Worm (Caenorhabditis elegans) whole organism, L2 larva: ENCODE measurements around the gene Y97E10C.1.

ENCODE experiments used
- C34F6.9 ChIP-seq: fragments of 150-350 bp; optimal IDR thresholded peaks from 2 replicates; lab custom pipeline; 2014; ENCODE audit warnings: missing biosample characterization, missing genetic modification characterization
- F13H6.1 ChIP-seq: sonication (generic microtip); optimal IDR thresholded peaks from 2 replicates; lab custom pipeline; 2016; ENCODE audit warnings: missing genetic modification characterization, missing compliant biosample characterization
- R02D3.7 ChIP-seq: fragments of 150-350 bp; optimal IDR thresholded peaks from 2 replicates; lab custom pipeline; 2014; ENCODE audit warnings: missing biosample characterization, missing genetic modification characterization
- Y55F3AM.14 ChIP-seq: fragments of 200-800 bp; sonication (Bioruptor generic); optimal IDR thresholded peaks from 2 replicates; lab custom pipeline; 2018; ENCODE audit warnings: mild to moderate bottlenecking, missing genetic modification characterization, missing compliant biosample characterization
- ZK546.5 ChIP-seq: sonication (generic microtip); optimal IDR thresholded peaks from 2 replicates; lab custom pipeline; 2017; ENCODE audit warnings: missing biosample characterization, missing genetic modification characterization
- alr-1 ChIP-seq: fragments of 150-350 bp; optimal IDR thresholded peaks from 2 replicates; lab custom pipeline; 2014; ENCODE audit warnings: missing biosample characterization, missing genetic modification characterization
- aly-2 ChIP-seq: fragments of 150-350 bp; optimal IDR thresholded peaks from 2 replicates; lab custom pipeline; 2014; ENCODE audit warnings: missing biosample characterization, missing genetic modification characterization
- ama-1 ChIP-seq: fragments of 150-350 bp; optimal IDR thresholded peaks from 2 replicates; lab custom pipeline; 2018; ENCODE audit warnings: inconsistent platforms
- blmp-1 ChIP-seq: sonication (generic microtip); optimal IDR thresholded peaks from 2 replicates; lab custom pipeline; 2017; ENCODE audit warnings: missing genetic modification characterization, mild to moderate bottlenecking, missing compliant biosample characterization, antibody characterized with exemption, moderate library complexity; ENCODE audit not compliant: insufficient read depth
- ceh-16 ChIP-seq: fragments of 150-350 bp; optimal IDR thresholded peaks from 2 replicates; lab custom pipeline; 2014; ENCODE audit warnings: missing biosample characterization, missing genetic modification characterization
- ceh-82 ChIP-seq: fragments of 150-350 bp; optimal IDR thresholded peaks from 2 replicates; lab custom pipeline; 2014; ENCODE audit warnings: missing biosample characterization, missing genetic modification characterization
- crh-2 ChIP-seq: sonication (generic microtip); optimal IDR thresholded peaks from 2 replicates; lab custom pipeline; 2017; ENCODE audit warnings: missing biosample characterization, missing genetic modification characterization
- dmd-4 ChIP-seq: sonication (generic microtip); optimal IDR thresholded peaks from 2 replicates; lab custom pipeline; 2017; ENCODE audit warnings: missing biosample characterization, missing genetic modification characterization
- egl-27 ChIP-seq: sonication (generic microtip); optimal IDR thresholded peaks from 3 replicates; lab custom pipeline; 2017; ENCODE audit warnings: missing biosample characterization, missing genetic modification reagents, missing genetic modification characterization
- elt-1 ChIP-seq: fragments of 150-350 bp; optimal IDR thresholded peaks from 2 replicates; lab custom pipeline; 2014; ENCODE audit warnings: missing biosample characterization, missing genetic modification characterization
- elt-3 ChIP-seq: sonication (generic microtip); optimal IDR thresholded peaks from 2 replicates; lab custom pipeline; 2017; ENCODE audit warnings: missing biosample characterization, missing genetic modification characterization
- fos-1 ChIP-seq: fragments of 150-350 bp; optimal IDR thresholded peaks from 2 replicates; lab custom pipeline; 2014; ENCODE audit warnings: missing biosample characterization, missing genetic modification characterization
- gmeb-1 ChIP-seq: fragments of 150-350 bp; optimal IDR thresholded peaks from 2 replicates; lab custom pipeline; 2014; ENCODE audit warnings: missing biosample characterization, missing genetic modification characterization
- lin-11 ChIP-seq: fragments of 150-350 bp; sonication (generic microtip); optimal IDR thresholded peaks from 2 replicates; lab custom pipeline; 2014; ENCODE audit warnings: missing biosample characterization, missing genetic modification characterization, inconsistent platforms, mixed read lengths
- lin-13 ChIP-seq: fragments of 150-350 bp; optimal IDR thresholded peaks from 2 replicates; lab custom pipeline; 2014; ENCODE audit warnings: missing biosample characterization, missing genetic modification reagents, missing genetic modification characterization
- lin-39 ChIP-seq: fragments of 150-350 bp; optimal IDR thresholded peaks from 2 replicates; lab custom pipeline; 2014; ENCODE audit warnings: missing biosample characterization, missing genetic modification reagents, missing genetic modification characterization
- lsy-2 ChIP-seq, 2 experiments: fragments of 150-350 bp in 1 of 2; sonication (generic microtip) in 1 of 2; optimal IDR thresholded peaks; 2 replicates each; lab custom pipeline; 2014 to 2017; ENCODE audit warnings: missing biosample characterization in 2 of 2, missing genetic modification characterization in 2 of 2
- mab-5 ChIP-seq: fragments of 150-350 bp; optimal IDR thresholded peaks from 2 replicates; lab custom pipeline; 2014; ENCODE audit warnings: missing biosample characterization, missing genetic modification characterization
- mbf-1 ChIP-seq: sonication (generic microtip); optimal IDR thresholded peaks from 2 replicates; lab custom pipeline; 2017; ENCODE audit warnings: missing biosample characterization, missing genetic modification characterization
- mdl-1 ChIP-seq, 2 experiments: fragments of 150-350 bp in 1 of 2; sonication (generic microtip) in 1 of 2; optimal IDR thresholded peaks; 2 replicates each; lab custom pipeline; 2017; ENCODE audit warnings: missing biosample characterization in 2 of 2, missing genetic modification characterization in 2 of 2
- nhr-10 ChIP-seq: sonication (generic microtip); optimal IDR thresholded peaks from 2 replicates; lab custom pipeline; 2017; ENCODE audit warnings: missing biosample characterization, missing genetic modification characterization
- nhr-11 ChIP-seq: fragments of 150-350 bp; optimal IDR thresholded peaks from 2 replicates; lab custom pipeline; 2014; ENCODE audit warnings: missing biosample characterization, missing genetic modification characterization
- nhr-12 ChIP-seq: fragments of 150-350 bp; optimal IDR thresholded peaks from 2 replicates; lab custom pipeline; 2014; ENCODE audit warnings: missing biosample characterization, missing genetic modification characterization
- nhr-129 ChIP-seq: fragments of 150-350 bp; optimal IDR thresholded peaks from 2 replicates; lab custom pipeline; 2014; ENCODE audit warnings: missing biosample characterization, missing genetic modification characterization
- nhr-21 ChIP-seq: fragments of 150-350 bp; optimal IDR thresholded peaks from 2 replicates; lab custom pipeline; 2014; ENCODE audit warnings: missing biosample characterization, missing genetic modification characterization
- nhr-23 ChIP-seq: fragments of 150-350 bp; optimal IDR thresholded peaks from 2 replicates; lab custom pipeline; 2014; ENCODE audit warnings: missing biosample characterization, missing genetic modification reagents, missing genetic modification characterization
- nhr-237 ChIP-seq: fragments of 150-350 bp; optimal IDR thresholded peaks from 2 replicates; lab custom pipeline; 2014; ENCODE audit warnings: missing biosample characterization, missing genetic modification characterization
- nhr-6 ChIP-seq: fragments of 150-350 bp; optimal IDR thresholded peaks from 2 replicates; lab custom pipeline; 2014; ENCODE audit warnings: missing biosample characterization, missing genetic modification characterization
- peb-1 ChIP-seq: fragments of 150-350 bp; optimal IDR thresholded peaks from 2 replicates; lab custom pipeline; 2014; ENCODE audit warnings: missing biosample characterization, missing genetic modification characterization
- sem-4 ChIP-seq: fragments of 150-350 bp; optimal IDR thresholded peaks from 2 replicates; lab custom pipeline; 2014; ENCODE audit warnings: missing biosample characterization, missing genetic modification reagents, missing genetic modification characterization
- skn-1 ChIP-seq: sonication (generic microtip); optimal IDR thresholded peaks from 2 replicates; lab custom pipeline; 2017; ENCODE audit warnings: missing biosample characterization, missing genetic modification characterization
- sma-3 ChIP-seq: sonication (generic microtip); optimal IDR thresholded peaks from 2 replicates; lab custom pipeline; 2016; ENCODE audit warnings: missing genetic modification reagents, missing genetic modification characterization, missing compliant biosample characterization
- sma-9 ChIP-seq, 2 experiments: fragments of 150-350 bp in 1 of 2; sonication (generic microtip) in 1 of 2; optimal IDR thresholded peaks; 2 replicates each; lab custom pipeline; 2014 to 2016; ENCODE audit warnings: missing genetic modification characterization in 2 of 2, mild to moderate bottlenecking in 1 of 2, missing biosample characterization in 1 of 2, missing compliant biosample characterization in 1 of 2, missing genetic modification reagents in 1 of 2, moderate library complexity in 1 of 2
- snpc-4 ChIP-seq: fragments of 150-350 bp; optimal IDR thresholded peaks from 2 replicates; lab custom pipeline; 2014; ENCODE audit warnings: missing biosample characterization, missing genetic modification characterization
- unc-39 ChIP-seq: fragments of 150-350 bp; optimal IDR thresholded peaks from 2 replicates; lab custom pipeline; 2014; ENCODE audit warnings: missing biosample characterization, missing genetic modification characterization
- unc-55 ChIP-seq: fragments of 150-350 bp; sonication (generic microtip); optimal IDR thresholded peaks from 3 replicates; lab custom pipeline; 2014; ENCODE audit warnings: missing biosample characterization, missing genetic modification reagents, missing genetic modification characterization
- unc-62 ChIP-seq: fragments of 150-350 bp; optimal IDR thresholded peaks from 2 replicates; lab custom pipeline; 2014; ENCODE audit warnings: missing biosample characterization, missing genetic modification reagents, missing genetic modification characterization
- zag-1 ChIP-seq: fragments of 150-350 bp; optimal IDR thresholded peaks from 2 replicates; lab custom pipeline; 2014; ENCODE audit warnings: missing biosample characterization, missing genetic modification characterization
- ztf-1 ChIP-seq: fragments of 200-800 bp; sonication (Bioruptor generic); conservative IDR thresholded peaks from 2 replicates; pipeline ENCODE4 v1.3.6; 2022; ENCODE audit warnings: missing genetic modification characterization, missing compliant biosample characterization
- ztf-4 ChIP-seq: fragments of 150-350 bp; optimal IDR thresholded peaks from 2 replicates; lab custom pipeline; 2014; ENCODE audit warnings: missing biosample characterization, missing genetic modification characterization

Y97E10C.1 gene

DNA sequence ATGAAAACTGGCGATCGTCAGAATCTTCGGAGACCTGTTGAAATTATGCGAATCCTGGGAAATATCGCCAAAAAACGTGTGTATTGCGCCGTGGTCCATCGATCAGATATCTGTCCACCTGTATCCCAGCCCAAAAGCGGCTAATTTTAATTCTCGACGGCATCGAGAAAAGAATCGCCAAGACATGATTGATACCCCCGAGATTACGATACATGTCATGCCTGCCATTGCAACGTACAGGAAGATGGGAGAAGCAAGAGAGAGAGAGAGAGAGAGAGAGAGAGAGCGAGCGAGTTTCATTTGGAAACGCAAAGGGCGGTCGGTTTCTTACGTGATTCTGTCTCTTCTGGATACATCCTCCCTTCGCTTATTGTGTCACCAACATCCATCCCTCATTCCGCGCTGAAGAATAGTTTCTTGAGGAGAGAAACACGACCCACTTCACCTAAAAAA lies 45.5 kb downstream of the Y97E10C.1 start, which contains the start of gene grl-10:
Gene grl-10, plus strand, starts transcription at position 403 of the 453 bp plus-strand sequence.
- TF ChIP-seq mab-5 (tag; lab: Kevin White, UChicago) (no peak), nhr-21 (peak; percentile 78)

DNA sequence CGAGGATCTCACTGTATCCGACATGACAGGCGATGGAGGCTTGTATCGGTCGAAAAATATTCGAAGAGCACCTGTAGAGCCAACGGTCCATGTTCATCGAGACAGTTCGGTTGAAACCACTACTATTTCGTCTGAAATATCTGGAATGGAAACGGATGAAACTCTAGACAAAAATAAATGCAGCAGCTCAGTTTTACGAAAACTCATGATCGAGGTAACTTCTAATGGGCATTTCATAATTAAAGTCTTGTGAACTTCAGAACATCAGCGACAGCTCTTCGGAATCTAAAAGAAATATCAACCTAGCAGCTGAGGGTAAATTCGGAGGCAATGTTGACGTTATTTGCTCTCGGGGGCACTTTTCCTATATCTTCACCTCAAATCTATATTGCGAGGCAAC lies 46.5 kb downstream of the Y97E10C.1 start:
- TF ChIP-seq ama-1 (lab: Kevin White, UChicago) (no peak), nhr-129 (tag; lab: Kevin White, UChicago) (no peak), elt-1 (tag; lab: Kevin White, UChicago) (no peak), dmd-4 (tag; lab: Kevin White, UChicago) (no peak), ZK546.5 (tag; lab: Kevin White, UChicago) (no peak), sem-4 (tag; lab: Kevin White, UChicago) (no peak), ceh-82 (tag; lab: Kevin White, UChicago) (no peak), snpc-4 (tag; lab: Kevin White, UChicago) (no peak), mdl-1 (tag; optimal IDR thresholded peaks at IDR 0.05; lab: Kevin White, UChicago) (no peak), egl-27 (tag; lab: Kevin White, UChicago) (no peak), elt-3 (no peak), nhr-10 (tag; lab: Kevin White, UChicago) (no peak), nhr-11 (tag; lab: Kevin White, UChicago) (no peak), Y55F3AM.14 (GFP tag; lab: Kevin White, UChicago) (no peak), peb-1 (tag; lab: Kevin White, UChicago) (no peak), sma-3 (no peak), C34F6.9 (tag; lab: Kevin White, UChicago) (no peak), F13H6.1 (tag; lab: Kevin White, UChicago) (no peak), lsy-2 (tag; optimal IDR thresholded peaks at IDR 0.05; lab: Kevin White, UChicago) (no peak)

DNA sequence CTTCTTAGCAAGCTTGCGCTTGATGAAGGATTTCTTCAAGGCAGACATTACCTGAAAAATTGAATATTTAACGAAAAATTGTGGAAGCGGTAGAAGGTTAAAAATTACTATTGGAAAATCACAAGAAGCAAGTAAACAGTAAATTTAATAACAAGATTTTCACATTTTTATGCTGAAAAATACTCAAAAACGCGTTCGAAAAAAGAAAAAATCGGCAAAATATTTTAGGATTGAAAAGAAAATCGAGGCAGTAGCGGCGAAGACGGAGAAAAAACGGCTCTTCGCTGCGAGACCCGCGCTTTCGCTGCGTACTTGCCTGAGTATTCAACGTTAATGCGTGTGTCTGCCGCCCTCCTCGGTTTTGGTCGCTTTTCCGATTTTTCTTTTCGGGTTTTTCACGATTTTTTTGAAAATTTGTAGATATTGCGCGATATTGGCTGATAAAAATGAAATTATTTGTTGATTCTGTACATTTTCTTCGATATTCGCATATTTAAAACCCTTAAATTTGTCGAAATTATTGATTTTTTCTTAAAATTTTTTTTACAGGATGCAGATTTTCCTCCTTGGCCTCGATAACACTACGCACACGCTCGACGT lies 47.5 kb downstream of the Y97E10C.1 start, which contains the start of the genes rpl-39 and rps-30:
Gene rpl-39, minus strand, starts transcription at position 51 of the 600 bp plus-strand sequence.
Gene rps-30, plus strand, starts transcription at position 550 of the 600 bp plus-strand sequence.
- no peak for TF ChIP-seq nhr-12 (tag; lab: Kevin White, UChicago)
- peak; percentile 48 for TF ChIP-seq ZK546.5 (tag; lab: Kevin White, UChicago)
- peak; percentile 81 for TF ChIP-seq lin-11 (tag; lab: Kevin White, UChicago)
- peak; percentile 68 to 92 for TF ChIP-seq lsy-2 (tag; optimal IDR thresholded peaks at IDR 0.05; lab: Kevin White, UChicago)
- no peak for TF ChIP-seq nhr-11 (tag; lab: Kevin White, UChicago)
- no peak for TF ChIP-seq mdl-1 (tag; optimal IDR thresholded peaks at IDR 0.05; lab: Kevin White, UChicago)
- peak; percentile 88 for TF ChIP-seq nhr-129 (tag; lab: Kevin White, UChicago)
- no peak for TF ChIP-seq elt-3
- TF ChIP-seq F13H6.1 (tag; lab: Kevin White, UChicago): peak; percentile 75
- peak; percentile 78 for TF ChIP-seq lin-13
- TF ChIP-seq ceh-82 (tag; lab: Kevin White, UChicago): peak; percentile 56
- TF ChIP-seq lin-39: no peak
- TF ChIP-seq unc-62 (GFP tag; lab: Kevin White, UChicago): no peak
- no peak for TF ChIP-seq nhr-6 (tag; lab: Kevin White, UChicago)
- TF ChIP-seq crh-2 (tag; lab: Kevin White, UChicago): peak; percentile 83
- TF ChIP-seq fos-1 (tag; lab: Kevin White, UChicago): peak; percentile 73
- TF ChIP-seq aly-2 (tag; lab: Kevin White, UChicago): no peak
- peak; percentile 59 for TF ChIP-seq R02D3.7 (tag; lab: Kevin White, UChicago)
- TF ChIP-seq sma-3: peak; percentile 69
- no peak for TF ChIP-seq Y55F3AM.14 (GFP tag; lab: Kevin White, UChicago)
- no peak for TF ChIP-seq ztf-1 (GFP tag; lab: Robert Waterston, UW)
- TF ChIP-seq ztf-4 (tag; lab: Kevin White, UChicago): no peak
- TF ChIP-seq snpc-4 (tag; lab: Kevin White, UChicago): peak; percentile 42
- no peak for TF ChIP-seq ama-1 (lab: Kevin White, UChicago)
- TF ChIP-seq alr-1 (tag; lab: Kevin White, UChicago): no peak
- TF ChIP-seq gmeb-1: peak; percentile 84
- TF ChIP-seq nhr-237 (tag; lab: Kevin White, UChicago): no peak
- peak; percentile 87 for TF ChIP-seq C34F6.9 (tag; lab: Kevin White, UChicago)
- peak; percentile 98 for TF ChIP-seq unc-55 (GFP tag; lab: Kevin White, UChicago)
- peak; percentile 80 for TF ChIP-seq sma-9 (GFP tag; optimal IDR thresholded peaks at IDR 0.05; lab: Kevin White, UChicago)
- TF ChIP-seq sma-9 (tag; optimal IDR thresholded peaks at IDR 0.05; lab: Kevin White, UChicago): no peak
- TF ChIP-seq ceh-16: peak; percentile 86
- TF ChIP-seq egl-27 (tag; lab: Kevin White, UChicago): peak; percentile 47
- peak; percentile 73 for TF ChIP-seq nhr-21
- TF ChIP-seq nhr-23: no peak
- TF ChIP-seq sem-4 (tag; lab: Kevin White, UChicago): no peak
- peak; percentile 50 for TF ChIP-seq zag-1
- TF ChIP-seq mab-5 (tag; lab: Kevin White, UChicago): peak; percentile 69
- TF ChIP-seq blmp-1 (tag; lab: Kevin White, UChicago): peak; percentile 66
- no peak for TF ChIP-seq mbf-1
- no peak for TF ChIP-seq peb-1 (tag; lab: Kevin White, UChicago)
- TF ChIP-seq elt-1 (tag; lab: Kevin White, UChicago): no peak
- no peak for TF ChIP-seq skn-1
- TF ChIP-seq dmd-4 (tag; lab: Kevin White, UChicago): no peak
- TF ChIP-seq unc-39 (tag; lab: Kevin White, UChicago): no peak
